Fruit fly (Drosophila melanogaster): ENCODE results near the gene CG18557.

The CG18557 gene

dm6 chr2L:2874542-2875194, 29.1 kb upstream of the CG18557 start, which contains the start of gene CG8814:
Gene CG8814, plus strand, starts transcription at chr2L:2874890.
- peak; percentile 72 for TF ChIP-seq noc (tag; optimal IDR thresholded peaks at IDR 0.05)

dm6 chr2L:2874185-2874541, 28.6 kb upstream of the CG18557 start, which contains the start of gene Ifrd1:
Gene Ifrd1, minus strand, starts transcription at chr2L:2874489.
- no peak for TF ChIP-seq noc (tag; optimal IDR thresholded peaks at IDR 0.05)

dm6 chr2L:2873729-2874127, 28.2 kb upstream of the CG18557 start:
- no peak for TF ChIP-seq noc (tag; optimal IDR thresholded peaks at IDR 0.05)

- TF ChIP-seq noc (tag; optimal IDR thresholded peaks at IDR 0.05), result peak; percentile 2
Measured at dm6 chr2L:2872968-2873728, 27.6 kb upstream of the CG18557 start.

- TF ChIP-seq noc (tag; optimal IDR thresholded peaks at IDR 0.05), result peak; percentile 44
Measured at dm6 chr2L:2872309-2872932, 26.9 kb upstream of the CG18557 start.

dm6 chr2L:2869008-2869702, 23.6 kb upstream of the CG18557 start, which contains the start of gene CG8813:
Gene CG8813, plus strand, starts transcription at chr2L:2869652.
- no peak for TF ChIP-seq noc (tag; optimal IDR thresholded peaks at IDR 0.05)

- TF ChIP-seq noc (tag; optimal IDR thresholded peaks at IDR 0.05), result peak; percentile 43
Measured at dm6 chr2L:2865560-2866309, 20.2 kb upstream of the CG18557 start.

dm6 chr2L:2864601-2865000, 19.1 kb upstream of the CG18557 start:
- no peak for TF ChIP-seq noc (tag; optimal IDR thresholded peaks at IDR 0.05)

dm6 chr2L:2862621-2862962, 17.1 kb upstream of the CG18557 start:
- no peak for TF ChIP-seq noc (tag; optimal IDR thresholded peaks at IDR 0.05)

- TF ChIP-seq noc (tag; optimal IDR thresholded peaks at IDR 0.05), result peak; percentile 11
Measured at dm6 chr2L:2861885-2862620, 16.5 kb upstream of the CG18557 start.

- TF ChIP-seq noc (tag; optimal IDR thresholded peaks at IDR 0.05), result no peak
Measured at dm6 chr2L:2861140-2861884, 15.8 kb upstream of the CG18557 start.

dm6 chr2L:2857862-2858734, 12.6 kb upstream of the CG18557 start:
- TF ChIP-seq noc (tag; optimal IDR thresholded peaks at IDR 0.05), result peak; percentile 62

- peak; percentile 21 for TF ChIP-seq noc (tag; optimal IDR thresholded peaks at IDR 0.05)
Measured at dm6 chr2L:2856960-2857584, 11.5 kb upstream of the CG18557 start, which contains the start of gene CG2991. Gene CG2991, plus strand, starts transcription at chr2L:2857164.
